Fruit fly (Drosophila melanogaster): Measurements from ENCODE around the gene CG7402.

The CG7402 gene

dm6 chr3L:17898606-17899005 lies 11.1 kb downstream of the CG7402 start:
- TF ChIP-seq Abd-B (GFP tag; optimal IDR thresholded peaks at IDR 0.05) (no peak), fru (GFP tag; optimal IDR thresholded peaks at IDR 0.05) (no peak), sv (GFP tag; optimal IDR thresholded peaks at IDR 0.05) (no peak), Myc (optimal IDR thresholded peaks at IDR 0.05) (peak; percentile 72), psq (GFP tag; optimal IDR thresholded peaks at IDR 0.05) (no peak), woc (GFP tag; optimal IDR thresholded peaks at IDR 0.05) (no peak), Dfd (GFP tag; optimal IDR thresholded peaks at IDR 0.05) (no peak), Vsx2 (GFP tag; optimal IDR thresholded peaks at IDR 0.05; ENCODE audit: partially characterized antibody) (peak; percentile 6), N (GFP tag; optimal IDR thresholded peaks at IDR 0.05) (peak; percentile 61), brk (GFP tag; optimal IDR thresholded peaks at IDR 0.05) (peak; percentile 19), Hr83 (GFP tag; optimal IDR thresholded peaks at IDR 0.05; ENCODE audit: poor library complexity, severe bottlenecking) (peak; percentile 8)

dm6 chr3L:17902186-17902585 lies 14.7 kb downstream of the CG7402 start:
- TF ChIP-seq fru (GFP tag; optimal IDR thresholded peaks at IDR 0.05) (peak; percentile 3), dl (GFP tag; optimal IDR thresholded peaks at IDR 0.05; ENCODE audit: insufficient read depth in 1 of 2, partially characterized antibody in 2 of 2) (no peak), woc (GFP tag; optimal IDR thresholded peaks at IDR 0.05) (no peak), rgr (GFP tag; optimal IDR thresholded peaks at IDR 0.05) (no peak), dsf (GFP tag; optimal IDR thresholded peaks at IDR 0.05; ENCODE audit: borderline replicate concordance) (no peak), Hr78 (GFP tag; optimal IDR thresholded peaks at IDR 0.05) (no peak), CrebA (GFP tag; optimal IDR thresholded peaks at IDR 0.05; ENCODE audit: borderline replicate concordance) (no peak), psq (GFP tag; optimal IDR thresholded peaks at IDR 0.05) (no peak), ey (GFP tag; optimal IDR thresholded peaks at IDR 0.05) (no peak), br (GFP tag; optimal IDR thresholded peaks at IDR 0.05) (no peak), h (GFP tag; optimal IDR thresholded peaks at IDR 0.05) (peak; percentile 37), brk (GFP tag; optimal IDR thresholded peaks at IDR 0.05) (no peak), OdsH (GFP tag; optimal IDR thresholded peaks at IDR 0.05) (no peak), dmrt93B (GFP tag; optimal IDR thresholded peaks at IDR 0.05) (no peak)

- TF ChIP-seq lola (GFP tag; optimal IDR thresholded peaks at IDR 0.05) (no peak), Myc (optimal IDR thresholded peaks at IDR 0.05) (no peak), h (GFP tag; optimal IDR thresholded peaks at IDR 0.05) (no peak), Sp1 (GFP tag; optimal IDR thresholded peaks at IDR 0.05) (no peak), Abd-B (GFP tag; optimal IDR thresholded peaks at IDR 0.05) (no peak), pan (optimal IDR thresholded peaks at IDR 0.05) (no peak), rgr (GFP tag; optimal IDR thresholded peaks at IDR 0.05) (no peak), tai (GFP tag; optimal IDR thresholded peaks at IDR 0.05) (no peak), woc (GFP tag; optimal IDR thresholded peaks at IDR 0.05) (no peak), Dfd (GFP tag; optimal IDR thresholded peaks at IDR 0.05) (no peak), br (GFP tag; optimal IDR thresholded peaks at IDR 0.05) (no peak)
Observed at dm6 chr3L:17902621-17903020, 15.1 kb downstream of the CG7402 start.

- TF ChIP-seq N (GFP tag; optimal IDR thresholded peaks at IDR 0.05) = no peak
- no peak for TF ChIP-seq usp (GFP tag; optimal IDR thresholded peaks at IDR 0.05)
- no peak for TF ChIP-seq Dfd (GFP tag; optimal IDR thresholded peaks at IDR 0.05)
- no peak for TF ChIP-seq tai (GFP tag; optimal IDR thresholded peaks at IDR 0.05)
- TF ChIP-seq Rel (GFP tag; optimal IDR thresholded peaks at IDR 0.05) = no peak
- peak; percentile 75 for TF ChIP-seq Rel (tag; optimal IDR thresholded peaks at IDR 0.05)
- no peak for TF ChIP-seq CG9705 (GFP tag; optimal IDR thresholded peaks at IDR 0.05)
- no peak for TF ChIP-seq h (GFP tag; optimal IDR thresholded peaks at IDR 0.05)
Observed at dm6 chr3L:17903813-17904416, 16.4 kb downstream of the CG7402 start.

dm6 chr3L:17904593-17904992 lies 17.1 kb downstream of the CG7402 start:
- TF ChIP-seq pan (optimal IDR thresholded peaks at IDR 0.05) (no peak), foxo (GFP tag; optimal IDR thresholded peaks at IDR 0.05) (peak in 1 of 2 experiments; percentile 0)

dm6 chr3L:17905761-17906160 lies 18.3 kb downstream of the CG7402 start:
- TF ChIP-seq CrebA (GFP tag; optimal IDR thresholded peaks at IDR 0.05; ENCODE audit: borderline replicate concordance) (no peak), rgr (GFP tag; optimal IDR thresholded peaks at IDR 0.05) (no peak), dl (GFP tag; optimal IDR thresholded peaks at IDR 0.05; ENCODE audit: insufficient read depth in 1 of 2, partially characterized antibody in 2 of 2) (no peak), usp (GFP tag; optimal IDR thresholded peaks at IDR 0.05) (no peak)
